Fruit fly (Drosophila melanogaster) whole organism, wandering third instar larva: Measurements from ENCODE around the gene CG34159.

ENCODE experiments used
- Abd-B ChIP-seq: fragments of >200 bp; optimal IDR thresholded peaks from 2 replicates; lab custom pipeline; 2017; ENCODE audit warnings: missing biosample characterization, missing genetic modification characterization
- CG32264 ChIP-seq: fragments of 200-800 bp; sonication (Bioruptor generic); optimal IDR thresholded peaks from 2 replicates; lab custom pipeline; 2016; ENCODE audit warnings: missing biosample characterization, missing genetic modification characterization
- Dif ChIP-seq: fragments of 200-275, 200-300 bp; sonication (Bioruptor generic); optimal IDR thresholded peaks from 2 replicates; lab custom pipeline; 2018; ENCODE audit warnings: missing biosample characterization, missing genetic modification characterization; ENCODE audit not compliant: partially characterized antibody
- Mio ChIP-seq: sonication (Bioruptor generic); optimal IDR thresholded peaks from 2 replicates; lab custom pipeline; 2016; ENCODE audit warnings: missing biosample characterization, missing genetic modification characterization
- OdsH ChIP-seq: fragments of 200-800 bp; sonication (Bioruptor generic); optimal IDR thresholded peaks from 2 replicates; lab custom pipeline; 2016; ENCODE audit warnings: missing biosample characterization, mild to moderate bottlenecking, missing genetic modification characterization
- Rel ChIP-seq, 2 experiments: fragments of 200-800 bp; sonication (Bioruptor generic) in 1 of 2; optimal IDR thresholded peaks; 2 replicates in 1 of 2; 3 replicates in 1 of 2; lab custom pipeline; 2016 to 2019; ENCODE audit warnings: mild to moderate bottlenecking in 2 of 2, missing biosample characterization in 2 of 2, missing genetic modification characterization in 2 of 2, moderate library complexity in 1 of 2
- dsf ChIP-seq: sonication (Bioruptor generic); optimal IDR thresholded peaks from 2 replicates; lab custom pipeline; 2016; ENCODE audit warnings: missing biosample characterization, missing genetic modification characterization, borderline replicate concordance
- fru ChIP-seq: fragments of 200-800 bp; sonication (Bioruptor generic); optimal IDR thresholded peaks from 3 replicates; lab custom pipeline; 2016; ENCODE audit warnings: missing biosample characterization, mild to moderate bottlenecking, missing genetic modification characterization
- h ChIP-seq: fragments of 200-800 bp; sonication (Bioruptor generic); optimal IDR thresholded peaks from 3 replicates; lab custom pipeline; 2016; ENCODE audit warnings: missing biosample characterization, mild to moderate bottlenecking, missing genetic modification characterization
- lola ChIP-seq: fragments of >200 bp; optimal IDR thresholded peaks from 2 replicates; lab custom pipeline; 2017; ENCODE audit warnings: missing biosample characterization, missing genetic modification characterization
- pan ChIP-seq: fragments of >200 bp; optimal IDR thresholded peaks from 2 replicates; lab custom pipeline; 2017
- rgr ChIP-seq: fragments of 200-800 bp; sonication (Bioruptor generic); optimal IDR thresholded peaks from 3 replicates; lab custom pipeline; 2016; ENCODE audit warnings: missing biosample characterization, mild to moderate bottlenecking, missing genetic modification characterization

dm6 chr2L:10191396-10191795, 12.7 kb downstream of the CG34159 start, which contains the start of gene Fum4:
- TF ChIP-seq dsf (GFP tag; lab: Kevin White, UChicago): no peak
- no peak for TF ChIP-seq rgr
- TF ChIP-seq Dif (GFP tag; lab: Kevin White, UChicago): no peak
- TF ChIP-seq h (GFP tag; lab: Kevin White, UChicago): no peak
- TF ChIP-seq lola (GFP tag; lab: Kevin White, UChicago): no peak
- no peak for TF ChIP-seq Mio (GFP tag; lab: Kevin White, UChicago)
- TF ChIP-seq Abd-B: no peak
- TF ChIP-seq pan (lab: Kevin White, UChicago): no peak
- no peak for TF ChIP-seq fru (GFP tag; lab: Kevin White, UChicago)
- no peak for TF ChIP-seq CG32264 (GFP tag; lab: Kevin White, UChicago)
- no peak for TF ChIP-seq OdsH (GFP tag; lab: Kevin White, UChicago)
- no peak for TF ChIP-seq Rel (GFP tag; optimal IDR thresholded peaks at IDR 0.05; lab: Kevin White, UChicago)
- TF ChIP-seq Rel (tag; optimal IDR thresholded peaks at IDR 0.05; lab: Kevin White, UChicago): no peak
